Worm (Caenorhabditis elegans): ENCODE measurements around the gene pat-3.

The pat-3 gene

DNA sequence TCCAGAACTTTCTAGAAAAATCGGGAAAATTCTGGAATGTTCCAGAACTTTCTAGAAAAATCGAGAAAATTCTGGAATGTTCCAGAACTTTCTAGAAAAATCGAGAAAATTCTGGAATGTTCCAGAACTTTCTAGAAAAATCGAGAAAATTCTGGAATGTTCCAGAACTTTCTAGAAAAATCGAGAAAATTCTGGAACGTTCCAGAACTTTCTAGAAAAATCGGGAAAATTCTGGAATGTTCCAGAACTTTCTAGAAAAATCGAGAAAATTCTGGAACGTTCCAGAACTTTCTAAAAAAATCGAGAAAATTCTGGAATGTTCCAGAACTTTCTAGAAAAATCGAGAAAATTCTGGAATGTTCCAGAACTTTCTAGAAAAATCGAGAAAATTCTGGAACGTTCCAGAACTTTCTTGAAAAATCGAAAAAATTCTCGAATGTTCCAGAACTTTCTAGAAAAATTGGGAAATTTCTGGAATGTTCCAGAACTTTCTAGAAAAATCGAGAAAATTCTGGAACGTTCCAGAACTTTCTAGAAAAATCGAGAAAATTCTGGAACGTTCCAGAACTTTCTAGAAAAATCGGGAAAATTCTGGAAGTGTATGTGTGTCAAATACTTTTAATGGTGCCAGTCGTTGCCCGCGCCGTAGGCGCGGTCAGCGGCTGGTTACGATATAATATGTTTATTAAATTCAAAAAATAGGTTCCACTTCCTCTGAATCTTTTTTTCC, 16.7 kb downstream of the pat-3 start:
- TF ChIP-seq flt-1 (GFP tag; IDR thresholded peaks at IDR 0.05): peak; percentile 85
- peak; percentile 40; the same call in 1 of the 2 replicates for TF ChIP-seq ref-1 (GFP tag; conservative IDR thresholded peaks at IDR 0.05)

DNA sequence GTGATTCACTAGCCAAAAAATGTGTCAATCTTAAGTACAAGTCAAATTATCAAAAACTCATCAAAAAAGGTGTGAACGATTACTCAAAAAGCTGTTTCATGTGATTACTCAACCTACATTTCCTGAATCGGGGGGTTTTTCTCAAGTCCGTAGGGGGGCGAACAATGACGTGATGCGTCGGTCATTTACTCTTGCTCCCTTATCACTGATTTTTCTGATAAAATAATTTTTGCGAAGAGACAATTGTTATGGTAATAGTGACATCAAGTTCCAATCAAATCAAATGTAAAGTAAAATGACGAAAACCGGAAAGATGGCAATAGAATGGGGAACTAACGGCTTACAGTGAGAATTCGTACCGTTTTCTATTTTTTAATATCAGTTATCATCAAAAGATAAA, 20.0 kb downstream of the pat-3 start:
- TF ChIP-seq ztf-23 (GFP tag; IDR thresholded peaks at IDR 0.05) (no peak), cog-1 (tag; optimal IDR thresholded peaks at IDR 0.05) (no peak), ref-1 (GFP tag; conservative IDR thresholded peaks at IDR 0.05) (no peak), flt-1 (GFP tag; IDR thresholded peaks at IDR 0.05) (no peak), klf-2 (GFP tag; conservative IDR thresholded peaks at IDR 0.05) (no peak), med-1 (GFP tag; optimal IDR thresholded peaks at IDR 0.05; ENCODE audit: insufficient read depth) (no peak), ztf-29 (GFP tag; IDR thresholded peaks at IDR 0.05) (no peak), tab-1 (GFP tag; IDR thresholded peaks at IDR 0.05) (no peak), T22C8.4 (GFP tag; IDR thresholded peaks at IDR 0.05) (no peak)

DNA sequence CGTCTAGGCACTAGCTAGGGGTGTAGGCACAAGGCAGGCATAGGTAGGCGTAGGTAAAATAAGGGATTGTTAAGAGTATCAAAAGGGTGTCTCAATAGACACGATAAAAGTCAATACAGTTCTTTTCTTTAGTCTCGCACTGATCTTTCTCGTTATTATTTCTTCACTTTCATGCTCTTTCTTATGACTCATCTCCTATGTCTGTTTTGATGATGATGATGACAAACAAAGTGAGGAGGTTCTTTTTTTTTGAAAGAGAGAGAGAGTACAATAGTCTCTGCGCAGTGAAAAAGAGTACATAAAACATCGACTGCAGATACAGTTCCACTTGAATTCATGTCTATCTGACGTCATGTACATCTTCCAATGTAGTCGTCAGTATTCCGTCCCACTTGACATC, 24.1 kb downstream of the pat-3 start:
- TF ChIP-seq klf-2 (GFP tag; conservative IDR thresholded peaks at IDR 0.05) (no peak), T22C8.4 (GFP tag; IDR thresholded peaks at IDR 0.05) (no peak), med-1 (GFP tag; optimal IDR thresholded peaks at IDR 0.05; ENCODE audit: insufficient read depth) (no peak)

DNA sequence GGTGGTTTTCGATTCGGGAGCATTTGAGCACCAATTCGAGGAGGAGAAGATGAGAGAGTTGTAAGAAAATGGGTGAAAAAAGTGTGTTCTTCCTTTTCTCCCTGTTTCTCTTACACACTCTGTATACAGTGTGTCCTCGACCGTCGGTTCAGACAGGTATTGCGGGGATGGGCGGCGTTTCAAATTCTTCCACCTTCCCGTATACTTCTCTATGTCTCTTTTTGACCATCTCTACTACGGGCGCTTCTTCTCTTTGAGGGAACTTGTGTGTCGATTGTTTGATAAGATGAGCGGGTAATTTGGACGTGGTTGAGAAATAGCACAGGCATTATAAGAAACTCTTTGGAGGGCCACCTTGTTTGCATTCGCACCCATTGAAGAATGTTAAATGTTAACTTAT, 26.4 kb downstream of the pat-3 start:
- no peak for TF ChIP-seq ztf-23 (GFP tag; IDR thresholded peaks at IDR 0.05)
- no peak for TF ChIP-seq ref-1 (GFP tag; conservative IDR thresholded peaks at IDR 0.05)
- TF ChIP-seq klf-2 (GFP tag; conservative IDR thresholded peaks at IDR 0.05): no peak
- TF ChIP-seq T22C8.4 (GFP tag; IDR thresholded peaks at IDR 0.05): no peak
- TF ChIP-seq ztf-29 (GFP tag; IDR thresholded peaks at IDR 0.05): no peak
- TF ChIP-seq med-1 (GFP tag; optimal IDR thresholded peaks at IDR 0.05; ENCODE audit: insufficient read depth): no peak
- no peak for TF ChIP-seq cog-1 (tag; optimal IDR thresholded peaks at IDR 0.05)
- no peak for TF ChIP-seq tab-1 (GFP tag; IDR thresholded peaks at IDR 0.05)
- no peak for TF ChIP-seq flt-1 (GFP tag; IDR thresholded peaks at IDR 0.05)

DNA sequence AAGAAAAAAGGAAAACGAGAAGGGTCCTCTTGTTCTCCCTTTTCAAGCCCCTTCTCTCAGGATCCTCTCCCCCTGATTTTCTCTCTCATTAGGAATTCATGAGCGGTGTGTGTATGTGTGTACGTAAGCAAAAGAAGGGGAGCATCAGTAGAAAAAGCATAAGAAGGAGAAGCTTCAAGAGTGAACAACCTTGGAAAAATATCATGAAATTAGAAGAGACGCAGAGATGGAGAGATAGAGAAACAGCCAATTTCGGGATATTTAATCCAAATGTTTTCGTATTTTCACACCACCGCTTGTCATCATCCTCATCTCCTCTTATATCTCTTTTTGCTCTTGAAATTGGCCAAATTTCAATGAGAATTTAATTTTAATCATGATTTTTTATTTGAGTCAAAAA, 30.8 kb downstream of the pat-3 start:
- TF ChIP-seq cog-1 (tag; optimal IDR thresholded peaks at IDR 0.05) (no peak), T22C8.4 (GFP tag; IDR thresholded peaks at IDR 0.05) (no peak), klf-2 (GFP tag; conservative IDR thresholded peaks at IDR 0.05) (no peak), med-1 (GFP tag; optimal IDR thresholded peaks at IDR 0.05; ENCODE audit: insufficient read depth) (no peak), tab-1 (GFP tag; IDR thresholded peaks at IDR 0.05) (no peak), ref-1 (GFP tag; conservative IDR thresholded peaks at IDR 0.05) (no peak), ztf-29 (GFP tag; IDR thresholded peaks at IDR 0.05) (no peak), flt-1 (GFP tag; IDR thresholded peaks at IDR 0.05) (no peak), ztf-23 (GFP tag; IDR thresholded peaks at IDR 0.05) (no peak)

DNA sequence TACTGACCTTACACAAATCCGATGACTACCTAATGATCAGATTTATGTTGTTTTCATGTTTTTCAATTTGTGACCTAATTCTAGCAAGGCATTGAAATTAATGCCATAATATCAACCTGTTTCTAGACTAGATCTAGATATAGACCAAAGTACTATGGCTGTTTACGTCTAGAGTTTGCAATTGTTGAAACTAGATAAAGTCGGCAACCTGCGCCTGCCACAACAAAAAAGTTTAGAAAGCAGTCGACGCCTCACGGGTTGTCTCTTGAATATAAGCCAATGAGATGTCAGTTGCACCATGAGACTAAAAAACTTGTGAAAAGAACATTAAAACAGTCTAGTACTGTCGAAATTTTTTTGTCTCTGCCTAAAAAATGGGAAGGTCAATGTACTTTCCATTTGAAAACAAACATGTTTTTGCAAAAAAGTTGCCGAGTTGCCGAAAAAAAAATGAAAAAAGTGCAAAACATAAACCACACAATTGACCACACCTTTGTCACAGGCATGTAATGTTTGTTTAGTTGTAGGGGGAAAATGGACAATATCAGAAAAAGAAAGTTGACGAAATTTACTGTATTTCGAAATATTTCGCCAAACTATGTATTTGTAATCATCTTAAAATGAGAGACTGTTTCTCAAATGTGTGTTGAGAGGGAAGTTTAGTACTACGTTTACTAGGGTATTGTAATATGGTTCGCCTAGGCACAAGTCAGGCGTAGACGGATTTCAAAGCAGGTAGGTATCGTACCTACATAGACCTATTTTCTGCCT, 34.8 kb downstream of the pat-3 start:
- TF ChIP-seq klf-2 (GFP tag; conservative IDR thresholded peaks at IDR 0.05): no peak
- TF ChIP-seq cog-1 (tag; optimal IDR thresholded peaks at IDR 0.05): no peak
- TF ChIP-seq ztf-23 (GFP tag; IDR thresholded peaks at IDR 0.05): no peak
- no peak for TF ChIP-seq ref-1 (GFP tag; conservative IDR thresholded peaks at IDR 0.05)
- no peak for TF ChIP-seq T22C8.4 (GFP tag; IDR thresholded peaks at IDR 0.05)
- no peak for TF ChIP-seq flt-1 (GFP tag; IDR thresholded peaks at IDR 0.05)
- TF ChIP-seq med-1 (GFP tag; optimal IDR thresholded peaks at IDR 0.05; ENCODE audit: insufficient read depth): no peak
- TF ChIP-seq tab-1 (GFP tag; IDR thresholded peaks at IDR 0.05): no peak
- no peak for TF ChIP-seq ztf-29 (GFP tag; IDR thresholded peaks at IDR 0.05)

DNA sequence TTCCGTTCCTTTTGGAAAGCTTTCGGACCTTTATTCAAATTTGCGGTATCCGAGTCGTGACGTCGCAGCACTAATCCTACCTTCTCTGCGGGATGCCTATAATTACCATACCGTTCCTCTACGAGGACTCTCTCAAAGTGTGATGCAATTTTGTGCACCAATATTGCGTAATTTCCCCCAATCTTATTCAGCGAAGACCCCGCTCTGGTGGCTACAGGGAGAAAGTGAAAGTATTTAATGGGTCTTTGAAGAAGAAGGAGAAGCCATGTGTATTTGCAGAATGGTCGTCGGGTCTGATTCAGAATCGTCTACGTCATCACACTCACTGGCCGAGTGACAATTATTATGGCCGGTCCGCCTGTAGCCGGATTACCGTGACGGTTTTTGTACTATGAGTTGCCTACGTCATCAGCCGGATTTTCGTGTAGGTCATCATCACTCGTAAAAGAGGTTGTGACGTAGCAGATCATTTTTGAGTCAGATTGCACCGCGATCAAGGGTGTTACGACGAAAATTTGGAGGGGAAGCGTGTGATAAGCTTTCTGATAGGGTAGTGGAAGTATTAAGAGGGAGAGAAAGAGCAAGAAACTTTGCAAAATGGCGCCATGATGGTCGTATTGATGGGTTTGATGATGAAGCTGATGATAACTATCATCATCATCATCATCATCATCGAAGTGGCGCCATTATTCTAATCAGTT, 37.6 kb downstream of the pat-3 start:
- TF ChIP-seq T22C8.4 (GFP tag; IDR thresholded peaks at IDR 0.05) (no peak), flt-1 (GFP tag; IDR thresholded peaks at IDR 0.05) (no peak), ztf-29 (GFP tag; IDR thresholded peaks at IDR 0.05) (no peak), med-1 (GFP tag; optimal IDR thresholded peaks at IDR 0.05; ENCODE audit: insufficient read depth) (no peak), ref-1 (GFP tag; conservative IDR thresholded peaks at IDR 0.05) (no peak)

DNA sequence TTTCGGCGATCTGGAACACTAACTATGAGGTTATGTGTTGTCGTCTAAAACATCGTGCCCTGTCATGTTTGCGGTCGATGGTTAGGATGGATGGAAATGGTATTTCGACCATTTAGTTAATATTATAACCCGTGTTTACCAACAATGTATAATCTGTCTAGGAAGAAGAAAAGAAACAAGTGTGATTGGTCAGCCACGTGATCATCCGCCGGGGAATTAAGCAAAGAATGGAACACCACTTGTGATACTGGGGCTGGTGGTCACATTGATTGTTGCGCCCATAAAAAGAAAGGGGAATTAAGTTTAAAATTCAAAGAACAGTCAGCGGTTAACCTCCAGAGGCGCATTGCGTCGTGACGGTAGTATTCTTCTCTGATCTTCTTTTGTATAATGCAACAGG, 38.3 kb downstream of the pat-3 start:
- TF ChIP-seq med-1 (GFP tag; optimal IDR thresholded peaks at IDR 0.05; ENCODE audit: insufficient read depth) (no peak), ref-1 (GFP tag; conservative IDR thresholded peaks at IDR 0.05) (no peak), flt-1 (GFP tag; IDR thresholded peaks at IDR 0.05) (no peak), klf-2 (GFP tag; conservative IDR thresholded peaks at IDR 0.05) (no peak), cog-1 (tag; optimal IDR thresholded peaks at IDR 0.05) (no peak), T22C8.4 (GFP tag; IDR thresholded peaks at IDR 0.05) (no peak)

DNA sequence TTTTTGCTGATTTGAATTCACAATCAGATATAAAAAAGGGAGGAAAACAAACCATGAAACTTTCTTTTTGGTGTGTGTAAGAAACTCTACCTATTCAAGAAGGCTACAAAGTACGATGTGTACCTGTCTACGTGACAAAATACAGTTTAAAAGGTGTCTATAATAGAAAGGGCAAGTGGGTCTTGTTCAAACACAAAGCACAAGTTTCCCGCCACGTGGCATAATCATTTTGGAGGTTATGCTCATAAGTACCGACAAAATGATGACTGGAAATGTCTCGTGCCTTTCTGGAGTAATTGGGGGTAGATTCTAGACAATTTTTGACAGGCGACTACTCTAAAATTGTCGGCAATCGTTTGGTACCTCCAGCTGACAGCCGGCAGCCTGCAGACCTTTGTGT, 39.1 kb downstream of the pat-3 start:
- TF ChIP-seq flt-1 (GFP tag; IDR thresholded peaks at IDR 0.05) (no peak), klf-2 (GFP tag; conservative IDR thresholded peaks at IDR 0.05) (no peak), cog-1 (tag; optimal IDR thresholded peaks at IDR 0.05) (no peak), ztf-29 (GFP tag; IDR thresholded peaks at IDR 0.05) (no peak)

DNA sequence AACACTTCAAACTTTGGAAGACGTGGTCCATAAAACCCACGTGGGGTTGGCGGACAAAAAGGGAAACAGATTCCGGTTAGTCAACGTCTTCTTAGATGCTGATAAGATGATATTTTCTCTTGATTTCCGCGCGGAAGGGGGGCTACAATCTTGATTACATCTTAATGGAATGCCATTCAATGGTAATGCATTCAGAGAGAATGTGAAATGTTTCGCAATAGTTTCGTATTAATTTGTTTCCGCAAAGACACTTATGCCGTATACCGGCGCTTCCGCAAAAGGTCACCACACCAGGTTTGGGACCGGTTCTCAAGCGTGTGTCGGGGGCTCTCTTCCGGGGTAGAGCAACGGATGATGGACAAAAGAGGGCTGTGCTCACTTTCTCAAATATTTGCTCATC, 39.5 kb downstream of the pat-3 start:
- no peak for TF ChIP-seq ztf-23 (GFP tag; IDR thresholded peaks at IDR 0.05)
- TF ChIP-seq cog-1 (tag; optimal IDR thresholded peaks at IDR 0.05): no peak
- TF ChIP-seq klf-2 (GFP tag; conservative IDR thresholded peaks at IDR 0.05): no peak
- TF ChIP-seq ref-1 (GFP tag; conservative IDR thresholded peaks at IDR 0.05): no peak
- TF ChIP-seq tab-1 (GFP tag; IDR thresholded peaks at IDR 0.05): no peak
- TF ChIP-seq flt-1 (GFP tag; IDR thresholded peaks at IDR 0.05): no peak
- no peak for TF ChIP-seq med-1 (GFP tag; optimal IDR thresholded peaks at IDR 0.05; ENCODE audit: insufficient read depth)
- TF ChIP-seq ztf-29 (GFP tag; IDR thresholded peaks at IDR 0.05): no peak
- TF ChIP-seq T22C8.4 (GFP tag; IDR thresholded peaks at IDR 0.05): no peak

Measured in whole organism, midembryonic.